Fruit fly (Drosophila melanogaster) whole organism, prepupa: ENCODE data around the gene ohgt.

Experiments used
- CG10631 ChIP-seq: fragments of 200-800 bp; sonication (Bioruptor generic); optimal IDR thresholded peaks from 2 replicates; lab custom pipeline; 2016; ENCODE audit warnings: missing biosample characterization, missing genetic modification characterization
- CG10669 ChIP-seq: fragments of 200-800 bp; sonication (Bioruptor generic); optimal IDR thresholded peaks from 3 replicates; lab custom pipeline; 2018; ENCODE audit warnings: missing biosample characterization, mild to moderate bottlenecking, missing genetic modification characterization, moderate library complexity
- CG11294 ChIP-seq: fragments of 200-800 bp; sonication (Bioruptor generic); IDR thresholded peaks from 2 replicates; pipeline ENCODE4 v1.3.6; 2022; ENCODE audit warnings: missing biosample characterization, missing genetic modification characterization
- CG11902 ChIP-seq: fragments of 200-800 bp; sonication (Bioruptor generic); optimal IDR thresholded peaks from 3 replicates; lab custom pipeline; 2016; ENCODE audit warnings: missing biosample characterization, missing genetic modification characterization
- CG15336 ChIP-seq: fragments of 200-800 bp; sonication (Bioruptor generic); IDR thresholded peaks from 2 replicates; pipeline ENCODE4 v1.3.6; 2022; ENCODE audit warnings: missing biosample characterization, missing genetic modification characterization
- CG1621 ChIP-seq: fragments of 200-800 bp; sonication (Bioruptor generic); optimal IDR thresholded peaks from 3 replicates; lab custom pipeline; 2018; ENCODE audit warnings: missing biosample characterization, mild to moderate bottlenecking, missing genetic modification characterization
- CG32006 ChIP-seq: fragments of 200-800 bp; sonication (Bioruptor generic); optimal IDR thresholded peaks from 3 replicates; lab custom pipeline; 2017; ENCODE audit warnings: missing biosample characterization, mild to moderate bottlenecking, missing genetic modification characterization
- CG34406 ChIP-seq: fragments of 200-800 bp; sonication (Bioruptor generic); optimal IDR thresholded peaks from 3 replicates; lab custom pipeline; 2016; ENCODE audit warnings: missing biosample characterization, missing genetic modification characterization
- CG3919 ChIP-seq: fragments of 200-800 bp; sonication (Bioruptor generic); optimal IDR thresholded peaks from 3 replicates; lab custom pipeline; 2016; ENCODE audit warnings: missing biosample characterization, missing genetic modification characterization
- CG4318 ChIP-seq: fragments of 200-800 bp; sonication (Bioruptor generic); optimal IDR thresholded peaks from 3 replicates; lab custom pipeline; 2017; ENCODE audit warnings: missing biosample characterization, mild to moderate bottlenecking, missing genetic modification characterization
- CG6276 ChIP-seq: fragments of 200-800 bp; sonication (Bioruptor generic); optimal IDR thresholded peaks from 2 replicates; lab custom pipeline; 2017; ENCODE audit warnings: missing biosample characterization, mild to moderate bottlenecking, missing genetic modification characterization
- CG6808 ChIP-seq: fragments of 200-800 bp; sonication (Bioruptor generic); optimal IDR thresholded peaks from 3 replicates; lab custom pipeline; 2017; ENCODE audit warnings: missing biosample characterization, missing genetic modification characterization, mild to moderate bottlenecking, moderate library complexity, missing genetic modification reagents
- CG6854 ChIP-seq: fragments of 200-800 bp; sonication (Bioruptor generic); optimal IDR thresholded peaks from 2 replicates; lab custom pipeline; 2017; ENCODE audit warnings: missing biosample characterization, mild to moderate bottlenecking, missing genetic modification characterization
- CG7368 ChIP-seq: fragments of 200-800 bp; sonication (Bioruptor generic); optimal IDR thresholded peaks from 3 replicates; lab custom pipeline; 2016; ENCODE audit warnings: missing biosample characterization, missing genetic modification characterization
- CG8119 ChIP-seq: fragments of 200-800 bp; sonication (Bioruptor generic); IDR thresholded peaks from 3 replicates; pipeline ENCODE4 v1.3.6; 2022; ENCODE audit warnings: missing biosample characterization, missing genetic modification characterization
- CG8632 ChIP-seq: fragments of 200-800 bp; sonication (Bioruptor generic); optimal IDR thresholded peaks from 3 replicates; lab custom pipeline; 2016; ENCODE audit warnings: missing biosample characterization, missing genetic modification characterization
- CG9139 ChIP-seq: fragments of 200-800 bp; sonication (Bioruptor generic); optimal IDR thresholded peaks from 3 replicates; lab custom pipeline; 2017; ENCODE audit warnings: missing biosample characterization, mild to moderate bottlenecking, missing genetic modification characterization
- Eip75B ChIP-seq: fragments of 200-800 bp; sonication (Bioruptor generic); optimal IDR thresholded peaks from 3 replicates; lab custom pipeline; 2016; ENCODE audit warnings: missing biosample characterization, missing genetic modification characterization
- Eip78C ChIP-seq: fragments of 200-800 bp; sonication (Bioruptor generic); peaks from one replicate; lab custom pipeline; 2016; ENCODE audit warnings: missing biosample characterization, missing genetic modification characterization
- Eip93F ChIP-seq: fragments of 200-800 bp; sonication (Bioruptor generic); optimal IDR thresholded peaks from 2 replicates; lab custom pipeline; 2016; ENCODE audit warnings: missing biosample characterization, mild to moderate bottlenecking, missing genetic modification characterization
- Gug ChIP-seq: fragments of 200-800 bp; sonication (Bioruptor generic); IDR thresholded peaks from 2 replicates; pipeline ENCODE4 v1.3.6; 2022; ENCODE audit warnings: missing biosample characterization, missing genetic modification characterization
- Lpt ChIP-seq: fragments of 200-800 bp; sonication (Bioruptor generic); optimal IDR thresholded peaks from 3 replicates; lab custom pipeline; 2016; ENCODE audit warnings: missing biosample characterization, missing genetic modification characterization
- Met ChIP-seq: fragments of 200-800 bp; sonication (Bioruptor generic); optimal IDR thresholded peaks from 3 replicates; lab custom pipeline; 2016; ENCODE audit warnings: missing biosample characterization, missing genetic modification characterization
- OdsH ChIP-seq: fragments of 200-800 bp; sonication (Bioruptor generic); optimal IDR thresholded peaks from 3 replicates; lab custom pipeline; 2016; ENCODE audit warnings: missing biosample characterization, missing genetic modification characterization
- Sox102F ChIP-seq: fragments of 200-800 bp; sonication (Bioruptor generic); optimal IDR thresholded peaks from 2 replicates; lab custom pipeline; 2016; ENCODE audit warnings: missing biosample characterization, mild to moderate bottlenecking, missing genetic modification characterization
- Sox14 ChIP-seq: fragments of 200-800 bp; sonication (Bioruptor generic); optimal IDR thresholded peaks from 3 replicates; lab custom pipeline; 2016; ENCODE audit warnings: missing biosample characterization, missing genetic modification characterization
- Sox15 ChIP-seq: fragments of 200-800 bp; sonication (Bioruptor generic); optimal IDR thresholded peaks from 3 replicates; lab custom pipeline; 2016; ENCODE audit warnings: missing biosample characterization, missing genetic modification characterization
- achi ChIP-seq: fragments of 200-800 bp; sonication (Bioruptor generic); optimal IDR thresholded peaks from 3 replicates; lab custom pipeline; 2016; ENCODE audit warnings: missing biosample characterization, missing genetic modification characterization
- cyc ChIP-seq: fragments of 200-800 bp; sonication (Bioruptor generic); optimal IDR thresholded peaks from 3 replicates; lab custom pipeline; 2016; ENCODE audit warnings: missing biosample characterization, missing genetic modification characterization
- dsx ChIP-seq: fragments of 200-800 bp; optimal IDR thresholded peaks from 3 replicates; lab custom pipeline; 2019; ENCODE audit warnings: missing biosample characterization, mild to moderate bottlenecking, missing genetic modification characterization, moderate library complexity; ENCODE audit not compliant: poor library complexity, severe bottlenecking
- eg ChIP-seq: fragments of 200-800 bp; sonication (Bioruptor generic); IDR thresholded peaks from 3 replicates; pipeline ENCODE4 v1.3.6; 2022; ENCODE audit warnings: missing biosample characterization, missing genetic modification characterization
- esn ChIP-seq: fragments of 200-800 bp; sonication (Bioruptor generic); optimal IDR thresholded peaks from 2 replicates; lab custom pipeline; 2016; ENCODE audit warnings: missing biosample characterization, mild to moderate bottlenecking, missing genetic modification characterization, moderate library complexity
- fd59A ChIP-seq: fragments of 200-800 bp; sonication (Bioruptor generic); optimal IDR thresholded peaks from 2 replicates; lab custom pipeline; 2017; ENCODE audit warnings: missing biosample characterization, mild to moderate bottlenecking, missing genetic modification characterization, missing genetic modification reagents
- fd85E ChIP-seq: fragments of 200-800 bp; sonication (Bioruptor generic); optimal IDR thresholded peaks from 3 replicates; lab custom pipeline; 2016; ENCODE audit warnings: missing biosample characterization, missing genetic modification characterization
- fkh ChIP-seq: fragments of 200-800 bp; sonication (Bioruptor generic); optimal IDR thresholded peaks from 3 replicates; lab custom pipeline; 2017; ENCODE audit warnings: missing biosample characterization, mild to moderate bottlenecking, missing genetic modification characterization, moderate library complexity
- pdm3 ChIP-seq: fragments of 200-800 bp; sonication (Bioruptor generic); optimal IDR thresholded peaks from 3 replicates; lab custom pipeline; 2016; ENCODE audit warnings: missing biosample characterization, missing genetic modification characterization
- spab ChIP-seq: fragments of 200-800 bp; sonication (Bioruptor generic); optimal IDR thresholded peaks from 2 replicates; lab custom pipeline; 2017; ENCODE audit warnings: missing biosample characterization, mild to moderate bottlenecking, missing genetic modification characterization, missing genetic modification reagents
- ss ChIP-seq, 2 experiments: fragments of 200-800 bp; sonication (Bioruptor generic); optimal IDR thresholded peaks; 2 replicates in 1 of 2; 3 replicates in 1 of 2; lab custom pipeline; 2017 to 2018; ENCODE audit warnings: mild to moderate bottlenecking in 2 of 2, missing biosample characterization in 2 of 2, missing genetic modification characterization in 2 of 2, moderate library complexity in 1 of 2
- svp ChIP-seq: fragments of 200-800 bp; sonication (Bioruptor generic); peaks from one replicate; lab custom pipeline; 2016; ENCODE audit warnings: missing biosample characterization, missing genetic modification characterization
- topi ChIP-seq: fragments of 200-800 bp; sonication (Bioruptor generic); optimal IDR thresholded peaks from 3 replicates; lab custom pipeline; 2016; ENCODE audit warnings: missing biosample characterization, missing genetic modification characterization
- vri ChIP-seq: fragments of 200-800 bp; sonication (Bioruptor generic); optimal IDR thresholded peaks from 3 replicates; lab custom pipeline; 2016; ENCODE audit warnings: missing biosample characterization, mild to moderate bottlenecking, missing genetic modification characterization

Gene ohgt

dm6 chr3R:10042664-10043372, 6.2 kb upstream of the ohgt start, which contains the start of the genes Mical and CG3909 (continued):
- TF ChIP-seq fkh (GFP tag; lab: Kevin White, UChicago) (peak; percentile 30), CG1621 (tag; lab: Kevin White, UChicago) (peak; percentile 35), CG11294 (GFP tag; lab: Robert Waterston, UW) (peak; percentile 76), pdm3 (GFP tag; lab: Kevin White, UChicago) (peak; percentile 65), CG8119 (GFP tag; lab: Robert Waterston, UW) (peak; percentile 85), Eip75B (no peak), ss (GFP tag; optimal IDR thresholded peaks at IDR 0.05; lab: Kevin White, UChicago) (peak; percentile 6 to 44), eg (GFP tag; lab: Robert Waterston, UW) (peak; percentile 92), fd59A (no peak), CG10631 (GFP tag; lab: Kevin White, UChicago) (peak; percentile 88), dsx (GFP tag; lab: Kevin White, UChicago) (peak; percentile 77), Lpt (GFP tag; lab: Kevin White, UChicago) (peak; percentile 57), CG10669 (peak; percentile 46), CG34406 (GFP tag; lab: Kevin White, UChicago) (peak; percentile 83), CG4318 (no peak), Sox102F (GFP tag; lab: Kevin White, UChicago) (peak; percentile 59), Met (GFP tag; lab: Kevin White, UChicago) (peak; percentile 70), CG11902 (GFP tag; lab: Kevin White, UChicago) (peak; percentile 38), Sox14 (GFP tag; lab: Kevin White, UChicago) (peak; percentile 25), Eip78C (peak; percentile 82), CG8632 (GFP tag; lab: Kevin White, UChicago) (peak; percentile 76), CG15336 (GFP tag; lab: Robert Waterston, UW) (peak; percentile 78), spab (GFP tag; lab: Kevin White, UChicago) (peak; percentile 25), achi (peak; percentile 82), CG9139 (GFP tag; lab: Kevin White, UChicago) (peak; percentile 21)

- TF ChIP-seq cyc (GFP tag; lab: Kevin White, UChicago): no peak
- peak; percentile 48 for TF ChIP-seq Eip78C
- peak; percentile 33 for TF ChIP-seq topi (GFP tag; lab: Kevin White, UChicago)
- TF ChIP-seq CG8119 (GFP tag; lab: Robert Waterston, UW): no peak
- TF ChIP-seq vri: peak; percentile 42
- peak; percentile 52 for TF ChIP-seq fkh (GFP tag; lab: Kevin White, UChicago)
- no peak for TF ChIP-seq CG6854
- peak; percentile 6 for TF ChIP-seq esn (GFP tag; lab: Kevin White, UChicago)
- TF ChIP-seq CG11902 (GFP tag; lab: Kevin White, UChicago): no peak
- TF ChIP-seq dsx (GFP tag; lab: Kevin White, UChicago): peak; percentile 1
- no peak for TF ChIP-seq Lpt (GFP tag; lab: Kevin White, UChicago)
- no peak for TF ChIP-seq pdm3 (GFP tag; lab: Kevin White, UChicago)
- TF ChIP-seq Sox14 (GFP tag; lab: Kevin White, UChicago): no peak
- TF ChIP-seq, all 60 proteins: peak for 6
These were observed 3.7 kb upstream of the ohgt start, which contains the start of the genes CG11722 and mtTFB2 for dm6 chr3R:10045343-10045742. Gene CG11722, minus strand, starts transcription at chr3R:10045542. Gene mtTFB2, plus strand, starts transcription at chr3R:10045574.

DNA sequence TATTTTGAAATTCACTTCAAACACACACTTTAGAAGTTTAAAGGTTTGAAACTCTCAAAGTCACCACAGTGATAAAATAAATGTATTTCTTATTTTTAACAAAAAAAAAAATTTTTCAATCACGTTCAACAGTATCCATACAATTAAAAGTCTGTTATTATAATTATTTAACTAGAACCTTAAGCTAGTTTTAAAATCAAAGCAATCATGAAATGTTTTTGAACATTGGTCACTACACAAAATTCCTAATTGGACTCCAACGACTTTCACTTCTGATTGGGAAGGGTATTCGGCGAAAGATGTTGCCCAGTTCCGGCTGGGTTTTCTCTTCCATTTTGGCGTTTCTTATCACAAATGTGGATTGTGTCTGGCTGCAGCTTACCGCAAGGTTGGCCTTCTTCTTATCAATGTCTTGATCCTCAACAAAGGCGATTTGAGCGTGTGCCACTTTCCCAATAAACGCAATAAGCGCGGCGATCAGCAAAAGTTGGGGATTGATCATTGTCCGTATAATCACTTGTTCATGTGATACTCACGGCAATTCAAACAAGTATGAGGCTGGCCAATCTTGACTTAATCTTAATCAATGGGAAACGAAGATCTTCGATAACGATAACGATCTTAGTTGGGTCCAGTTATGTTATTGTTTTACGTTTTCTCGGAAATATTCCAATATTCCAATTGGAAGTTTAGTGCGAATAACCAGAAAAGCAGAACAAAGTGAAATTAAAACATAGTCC, 794 bp upstream of the ohgt start:
- peak; percentile 39 for TF ChIP-seq CG6808 (GFP tag; lab: Kevin White, UChicago)
- TF ChIP-seq CG11902 (GFP tag; lab: Kevin White, UChicago): no peak
- no peak for TF ChIP-seq Gug (GFP tag; lab: Robert Waterston, UW)
- TF ChIP-seq CG9139 (GFP tag; lab: Kevin White, UChicago): no peak
- peak; percentile 47 for TF ChIP-seq cyc (GFP tag; lab: Kevin White, UChicago)
- no peak for TF ChIP-seq Met (GFP tag; lab: Kevin White, UChicago)
- peak; percentile 57 for TF ChIP-seq Sox15 (GFP tag; lab: Kevin White, UChicago)
- TF ChIP-seq CG6854: peak; percentile 17
- no peak for TF ChIP-seq CG11294 (GFP tag; lab: Robert Waterston, UW)
- no peak for TF ChIP-seq spab (GFP tag; lab: Kevin White, UChicago)
- TF ChIP-seq CG32006 (GFP tag; lab: Kevin White, UChicago): peak; percentile 87
- TF ChIP-seq CG8119 (GFP tag; lab: Robert Waterston, UW): peak; percentile 69; the same call in 2 of the 3 replicates
- TF ChIP-seq pdm3 (GFP tag; lab: Kevin White, UChicago): no peak
- peak; percentile 64 for TF ChIP-seq CG3919 (GFP tag; lab: Kevin White, UChicago)
- peak; percentile 28 for TF ChIP-seq fd59A
- peak; percentile 75 for TF ChIP-seq OdsH (GFP tag; lab: Kevin White, UChicago)
- TF ChIP-seq fd85E: no peak
- TF ChIP-seq svp: peak; percentile 95
- TF ChIP-seq Eip93F: peak; percentile 51
- peak; percentile 16 for TF ChIP-seq dsx (GFP tag; lab: Kevin White, UChicago)
- TF ChIP-seq CG7368 (GFP tag; lab: Kevin White, UChicago): peak; percentile 29
- peak; percentile 62 for TF ChIP-seq CG8632 (GFP tag; lab: Kevin White, UChicago)
- TF ChIP-seq CG6276: no peak
